Worm (Caenorhabditis elegans) whole organism, midembryonic: Measurements from ENCODE around the gene coq-3.

Source experiments
- T22C8.4 ChIP-seq: fragments of 200-800 bp; sonication (Bioruptor generic); IDR thresholded peaks from 2 replicates; pipeline ENCODE4 v1.3.6; 2022; ENCODE audit warnings: missing genetic modification characterization, missing compliant biosample characterization
- cog-1 ChIP-seq: sonication (generic microtip); optimal IDR thresholded peaks from 2 replicates; lab custom pipeline; 2016; ENCODE audit warnings: missing genetic modification characterization, missing compliant biosample characterization
- flt-1 ChIP-seq: fragments of 200-800 bp; sonication (Bioruptor generic); IDR thresholded peaks from 2 replicates; pipeline ENCODE4 v1.3.6; 2022; ENCODE audit warnings: missing genetic modification characterization, missing compliant biosample characterization
- klf-2 ChIP-seq: fragments of 200-800 bp; sonication (Bioruptor generic); conservative IDR thresholded peaks from 2 replicates; pipeline ENCODE4 v1.3.6; 2022; ENCODE audit warnings: missing genetic modification reagents, missing genetic modification characterization, missing compliant biosample characterization
- med-1 ChIP-seq: sonication (generic microtip); optimal IDR thresholded peaks from 2 replicates; lab custom pipeline; 2017; ENCODE audit warnings: missing genetic modification characterization, mild to moderate bottlenecking, missing compliant biosample characterization, antibody characterized with exemption, missing genetic modification reagents; ENCODE audit not compliant: insufficient read depth
- ref-1 ChIP-seq: fragments of 200-800 bp; sonication (Bioruptor generic); conservative IDR thresholded peaks from 2 replicates; pipeline ENCODE4 v1.3.6; 2022; ENCODE audit warnings: missing genetic modification reagents, missing genetic modification characterization, missing compliant biosample characterization
- tab-1 ChIP-seq: fragments of 200-800 bp; sonication (Bioruptor generic); IDR thresholded peaks from 2 replicates; pipeline ENCODE4 v1.3.6; 2022; ENCODE audit warnings: missing genetic modification characterization, missing compliant biosample characterization
- ztf-23 ChIP-seq: fragments of 200-800 bp; sonication (Bioruptor generic); IDR thresholded peaks from 2 replicates; pipeline ENCODE4 v1.3.6; 2022; ENCODE audit warnings: missing genetic modification reagents, missing genetic modification characterization, missing compliant biosample characterization
- ztf-29 ChIP-seq: fragments of 200-800 bp; sonication (Bioruptor generic); IDR thresholded peaks from 2 replicates; pipeline ENCODE4 v1.3.6; 2022; ENCODE audit warnings: missing genetic modification reagents, missing genetic modification characterization, missing compliant biosample characterization

DNA sequence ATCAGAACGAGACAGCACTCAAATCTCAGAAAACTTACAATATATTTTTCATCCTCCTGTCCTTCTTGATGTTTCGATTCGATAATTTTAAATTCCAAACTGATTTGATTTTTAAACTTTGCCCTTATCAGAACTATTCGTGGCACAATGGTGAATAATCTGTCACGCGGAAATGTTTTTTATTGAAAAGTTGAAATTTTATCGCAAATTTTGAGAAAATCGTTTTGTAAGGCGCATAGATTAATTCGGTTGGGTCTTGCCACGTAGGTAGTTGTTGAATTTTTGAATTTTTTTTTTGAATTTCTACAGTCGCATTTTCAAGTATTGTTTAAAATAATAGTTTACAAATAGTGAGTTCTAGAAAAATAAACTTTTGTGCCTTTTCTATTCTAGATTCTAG is 35.3 kb downstream of the coq-3 start, which contains the start of gene ptp-5.2:
- TF ChIP-seq ref-1 (no peak), ztf-29 (GFP tag; lab: Robert Waterston, UW) (no peak), cog-1 (tag; lab: Kevin White, UChicago) (no peak), klf-2 (GFP tag; lab: Robert Waterston, UW) (no peak), T22C8.4 (GFP tag; lab: Robert Waterston, UW) (no peak), flt-1 (no peak), ztf-23 (GFP tag; lab: Robert Waterston, UW) (no peak), med-1 (no peak), tab-1 (GFP tag; lab: Robert Waterston, UW) (no peak)
